Worm (Caenorhabditis elegans) whole organism, midembryonic: ENCODE results near the gene shpk-1.

Experiments
- T22C8.4 ChIP-seq: fragments of 200-800 bp; sonication (Bioruptor generic); IDR thresholded peaks from 2 replicates; pipeline ENCODE4 v1.3.6; 2022; ENCODE audit warnings: missing genetic modification characterization, missing compliant biosample characterization
- cog-1 ChIP-seq: sonication (generic microtip); optimal IDR thresholded peaks from 2 replicates; lab custom pipeline; 2016; ENCODE audit warnings: missing genetic modification characterization, missing compliant biosample characterization
- flt-1 ChIP-seq: fragments of 200-800 bp; sonication (Bioruptor generic); IDR thresholded peaks from 2 replicates; pipeline ENCODE4 v1.3.6; 2022; ENCODE audit warnings: missing genetic modification characterization, missing compliant biosample characterization
- ref-1 ChIP-seq: fragments of 200-800 bp; sonication (Bioruptor generic); conservative IDR thresholded peaks from 2 replicates; pipeline ENCODE4 v1.3.6; 2022; ENCODE audit warnings: missing genetic modification reagents, missing genetic modification characterization, missing compliant biosample characterization
- tab-1 ChIP-seq: fragments of 200-800 bp; sonication (Bioruptor generic); IDR thresholded peaks from 2 replicates; pipeline ENCODE4 v1.3.6; 2022; ENCODE audit warnings: missing genetic modification characterization, missing compliant biosample characterization

DNA sequence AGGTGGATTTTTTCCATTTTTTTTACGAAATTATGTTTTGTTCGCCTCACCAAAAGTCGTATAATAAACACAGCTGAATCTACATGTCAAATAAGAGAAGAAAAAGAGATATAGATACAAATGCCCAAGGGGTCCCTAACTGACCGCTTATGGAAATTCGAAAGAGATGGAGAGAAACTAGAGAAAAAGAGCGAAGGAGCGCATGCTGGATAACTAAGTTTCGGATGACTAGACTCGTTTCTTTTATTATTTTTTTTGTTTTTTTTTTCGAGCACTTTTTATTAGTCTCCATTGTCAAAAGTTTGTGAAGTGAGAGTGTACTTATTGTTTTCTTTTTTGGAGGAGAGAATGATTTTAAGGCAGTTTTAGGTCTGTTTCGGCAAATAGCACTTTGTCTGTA, 29.9 kb downstream of the shpk-1 start:
- TF ChIP-seq cog-1 (tag; lab: Kevin White, UChicago) (no peak), flt-1 (no peak), ref-1 (no peak), T22C8.4 (GFP tag; lab: Robert Waterston, UW) (no peak), tab-1 (GFP tag; lab: Robert Waterston, UW) (no peak)
